Worm (Caenorhabditis elegans) whole organism, late embryonic: Measurements from ENCODE around the gene timm-17B.2.

Experiments used
- C08G9.2 ChIP-seq: sonication (generic microtip); optimal IDR thresholded peaks from 2 replicates; lab custom pipeline; 2016; ENCODE audit warnings: mild to moderate bottlenecking, missing genetic modification characterization, moderate library complexity, missing compliant biosample characterization
- C38D4.7 ChIP-seq: fragments of 200-800 bp; sonication (Bioruptor generic); optimal IDR thresholded peaks from 2 replicates; lab custom pipeline; 2018; ENCODE audit warnings: mild to moderate bottlenecking, missing genetic modification characterization, moderate library complexity, missing compliant biosample characterization
- F13H6.1 ChIP-seq: sonication (generic microtip); optimal IDR thresholded peaks from 2 replicates; lab custom pipeline; 2016; ENCODE audit warnings: missing genetic modification characterization, missing compliant biosample characterization
- K02D7.2 ChIP-seq: sonication (generic microtip); optimal IDR thresholded peaks from 2 replicates; lab custom pipeline; 2017; ENCODE audit warnings: mild to moderate bottlenecking, missing genetic modification characterization, missing compliant biosample characterization
- T23F11.4 ChIP-seq: fragments of 200-800 bp; sonication (Bioruptor generic); optimal IDR thresholded peaks from 2 replicates; lab custom pipeline; 2018; ENCODE audit warnings: mild to moderate bottlenecking, missing genetic modification characterization, missing compliant biosample characterization
- ahr-1 ChIP-seq: sonication (generic microtip); optimal IDR thresholded peaks from 2 replicates; lab custom pipeline; 2016; ENCODE audit warnings: missing genetic modification characterization, missing compliant biosample characterization
- ama-1 ChIP-seq: fragments of 150-350 bp; optimal IDR thresholded peaks from 2 replicates; lab custom pipeline; 2014
- ceh-14 ChIP-seq: sonication (generic microtip); optimal IDR thresholded peaks from 2 replicates; lab custom pipeline; 2016; ENCODE audit warnings: missing genotype, missing genetic modification characterization, missing compliant biosample characterization
- ceh-18 ChIP-seq: sonication (generic microtip); optimal IDR thresholded peaks from 2 replicates; lab custom pipeline; 2016; ENCODE audit warnings: missing genetic modification characterization, missing compliant biosample characterization
- ceh-2 ChIP-seq: sonication (generic microtip); optimal IDR thresholded peaks from 2 replicates; lab custom pipeline; 2016; ENCODE audit warnings: missing genotype, missing genetic modification characterization, missing compliant biosample characterization
- ceh-22 ChIP-seq: sonication (generic microtip); optimal IDR thresholded peaks from 2 replicates; lab custom pipeline; 2017; ENCODE audit warnings: missing biosample characterization, missing genetic modification characterization
- ceh-30 ChIP-seq: fragments of 150-350 bp; optimal IDR thresholded peaks from 2 replicates; lab custom pipeline; 2014; ENCODE audit warnings: missing biosample characterization, missing genetic modification characterization
- ceh-31 ChIP-seq: sonication (generic microtip); optimal IDR thresholded peaks from 2 replicates; lab custom pipeline; 2016; ENCODE audit warnings: missing genetic modification characterization, missing compliant biosample characterization
- ceh-45 ChIP-seq: fragments of 200-800 bp; sonication (Bioruptor generic); IDR thresholded peaks from 2 replicates; pipeline ENCODE4 v1.3.6; 2022; ENCODE audit warnings: missing genetic modification reagents, missing genetic modification characterization, missing compliant biosample characterization
- ceh-48 ChIP-seq: sonication (generic microtip); optimal IDR thresholded peaks from 2 replicates; lab custom pipeline; 2016; ENCODE audit warnings: missing genetic modification characterization, inconsistent platforms, missing compliant biosample characterization
- ceh-9 ChIP-seq: sonication (generic microtip); optimal IDR thresholded peaks from 2 replicates; lab custom pipeline; 2016; ENCODE audit warnings: mild to moderate bottlenecking, missing genetic modification characterization, inconsistent platforms, missing compliant biosample characterization
- che-1 ChIP-seq: sonication (generic microtip); optimal IDR thresholded peaks from 2 replicates; lab custom pipeline; 2016; ENCODE audit warnings: mild to moderate bottlenecking, missing genetic modification characterization, missing compliant biosample characterization
- dmd-4 ChIP-seq: sonication (generic microtip); optimal IDR thresholded peaks from 2 replicates; lab custom pipeline; 2016; ENCODE audit warnings: borderline replicate concordance, missing genetic modification characterization, missing compliant biosample characterization
- dve-1 ChIP-seq: sonication (generic microtip); optimal IDR thresholded peaks from 2 replicates; lab custom pipeline; 2017; ENCODE audit warnings: antibody characterized with exemption, mild to moderate bottlenecking, missing genetic modification characterization, missing compliant biosample characterization
- elt-2 ChIP-seq: sonication (generic microtip); optimal IDR thresholded peaks from 2 replicates; lab custom pipeline; 2016; ENCODE audit warnings: missing genetic modification reagents, missing genetic modification characterization, missing compliant biosample characterization
- elt-4 ChIP-seq: sonication (generic microtip); optimal IDR thresholded peaks from 2 replicates; lab custom pipeline; 2016; ENCODE audit warnings: missing genetic modification characterization, missing compliant biosample characterization
- ets-4 ChIP-seq: sonication (generic microtip); optimal IDR thresholded peaks from 2 replicates; lab custom pipeline; 2016; ENCODE audit warnings: missing genetic modification characterization, missing compliant biosample characterization
- fax-1 ChIP-seq: sonication (generic microtip); optimal IDR thresholded peaks from 2 replicates; lab custom pipeline; 2016; ENCODE audit warnings: missing genotype, missing genetic modification characterization, missing compliant biosample characterization
- fkh-6 ChIP-seq: sonication (generic microtip); optimal IDR thresholded peaks from 2 replicates; lab custom pipeline; 2016; ENCODE audit warnings: missing genetic modification characterization, missing compliant biosample characterization
- hlh-13 ChIP-seq: fragments of 200-800 bp; sonication (Bioruptor generic); optimal IDR thresholded peaks from 2 replicates; lab custom pipeline; 2018; ENCODE audit warnings: mild to moderate bottlenecking, missing genetic modification characterization, missing compliant biosample characterization
- hlh-15 ChIP-seq: sonication (generic microtip); optimal IDR thresholded peaks from 2 replicates; lab custom pipeline; 2016; ENCODE audit warnings: missing genetic modification characterization, missing compliant biosample characterization
- hlh-30 ChIP-seq: sonication (generic microtip); optimal IDR thresholded peaks from 2 replicates; lab custom pipeline; 2017; ENCODE audit warnings: antibody characterized with exemption, missing genetic modification characterization, missing compliant biosample characterization; ENCODE audit not compliant: insufficient read depth
- hlh-6 ChIP-seq: sonication (generic microtip); optimal IDR thresholded peaks from 2 replicates; lab custom pipeline; 2016; ENCODE audit warnings: missing genotype, missing genetic modification characterization, missing compliant biosample characterization
- hlh-8 ChIP-seq: sonication (generic microtip); optimal IDR thresholded peaks from 2 replicates; lab custom pipeline; 2016; ENCODE audit warnings: missing genotype, missing genetic modification characterization, missing compliant biosample characterization
- lin-11 ChIP-seq: fragments of 200-800 bp; sonication (Bioruptor generic); optimal IDR thresholded peaks from 2 replicates; lab custom pipeline; 2018; ENCODE audit warnings: mild to moderate bottlenecking, missing genetic modification characterization, missing compliant biosample characterization
- madf-2 ChIP-seq: sonication (generic microtip); optimal IDR thresholded peaks from 2 replicates; lab custom pipeline; 2017; ENCODE audit warnings: missing genetic modification characterization, missing compliant biosample characterization
- mec-3 ChIP-seq: sonication (generic microtip); optimal IDR thresholded peaks from 2 replicates; lab custom pipeline; 2016; ENCODE audit warnings: borderline replicate concordance, missing genetic modification characterization, missing compliant biosample characterization
- nfya-1 ChIP-seq: sonication (generic microtip); optimal IDR thresholded peaks from 2 replicates; lab custom pipeline; 2017; ENCODE audit warnings: missing genetic modification characterization, mild to moderate bottlenecking, missing compliant biosample characterization, antibody characterized with exemption, moderate library complexity
- nhr-11 ChIP-seq: fragments of 150-350 bp; optimal IDR thresholded peaks from 2 replicates; lab custom pipeline; 2014; ENCODE audit warnings: missing biosample characterization, missing genetic modification characterization
- odd-2 ChIP-seq: sonication (generic microtip); optimal IDR thresholded peaks from 2 replicates; lab custom pipeline; 2017; ENCODE audit warnings: antibody characterized with exemption, mild to moderate bottlenecking, missing genetic modification characterization, missing compliant biosample characterization
- pag-3 ChIP-seq: sonication (generic microtip); optimal IDR thresholded peaks from 2 replicates; lab custom pipeline; 2016; ENCODE audit warnings: missing compliant biosample characterization, missing genetic modification characterization, borderline replicate concordance
- pat-9 ChIP-seq: fragments of 200-800 bp; sonication (Bioruptor generic); optimal IDR thresholded peaks from 2 replicates; lab custom pipeline; 2018; ENCODE audit warnings: mild to moderate bottlenecking, missing genetic modification characterization, moderate library complexity, missing compliant biosample characterization
- pax-1 ChIP-seq: fragments of 150-350 bp; optimal IDR thresholded peaks from 2 replicates; lab custom pipeline; 2014; ENCODE audit warnings: missing biosample characterization, missing genetic modification characterization
- pha-4 ChIP-seq: fragments of 150-350 bp; optimal IDR thresholded peaks from 2 replicates; lab custom pipeline; 2018; ENCODE audit warnings: missing biosample characterization, missing genetic modification reagents, missing genetic modification characterization
- pqm-1 ChIP-seq: sonication (generic microtip); optimal IDR thresholded peaks from 2 replicates; lab custom pipeline; 2016; ENCODE audit warnings: missing genetic modification characterization, missing compliant biosample characterization
- pros-1 ChIP-seq: fragments of 150-350 bp; optimal IDR thresholded peaks from 2 replicates; lab custom pipeline; 2014; ENCODE audit warnings: missing biosample characterization, missing genetic modification reagents, missing genetic modification characterization
- rnt-1 ChIP-seq: sonication (generic microtip); optimal IDR thresholded peaks from 2 replicates; lab custom pipeline; 2016; ENCODE audit warnings: missing genetic modification characterization, missing compliant biosample characterization
- sdc-2 ChIP-seq: sonication (generic microtip); optimal IDR thresholded peaks from 2 replicates; lab custom pipeline; 2016; ENCODE audit warnings: missing genotype, missing genetic modification characterization, missing compliant biosample characterization
- sox-4 ChIP-seq: sonication (generic microtip); optimal IDR thresholded peaks from 2 replicates; lab custom pipeline; 2017; ENCODE audit warnings: mild to moderate bottlenecking, missing genetic modification characterization, inconsistent platforms, missing compliant biosample characterization
- syd-9 ChIP-seq: sonication (generic microtip); optimal IDR thresholded peaks from 2 replicates; lab custom pipeline; 2016; ENCODE audit warnings: mild to moderate bottlenecking, missing genetic modification characterization, moderate library complexity, missing compliant biosample characterization
- tbx-2 ChIP-seq: sonication (generic microtip); optimal IDR thresholded peaks from 2 replicates; lab custom pipeline; 2016; ENCODE audit warnings: missing genetic modification characterization, missing compliant biosample characterization
- ttx-3 ChIP-seq: sonication (generic microtip); optimal IDR thresholded peaks from 2 replicates; lab custom pipeline; 2016; ENCODE audit warnings: missing genetic modification reagents, missing genetic modification characterization, missing compliant biosample characterization
- zip-5 ChIP-seq: sonication (generic microtip); optimal IDR thresholded peaks from 2 replicates; lab custom pipeline; 2016; ENCODE audit warnings: missing genetic modification characterization, missing compliant biosample characterization
- ztf-16 ChIP-seq: sonication (generic microtip); optimal IDR thresholded peaks from 2 replicates; lab custom pipeline; 2017; ENCODE audit warnings: missing genetic modification characterization, missing compliant biosample characterization

The timm-17B.2 gene

DNA sequence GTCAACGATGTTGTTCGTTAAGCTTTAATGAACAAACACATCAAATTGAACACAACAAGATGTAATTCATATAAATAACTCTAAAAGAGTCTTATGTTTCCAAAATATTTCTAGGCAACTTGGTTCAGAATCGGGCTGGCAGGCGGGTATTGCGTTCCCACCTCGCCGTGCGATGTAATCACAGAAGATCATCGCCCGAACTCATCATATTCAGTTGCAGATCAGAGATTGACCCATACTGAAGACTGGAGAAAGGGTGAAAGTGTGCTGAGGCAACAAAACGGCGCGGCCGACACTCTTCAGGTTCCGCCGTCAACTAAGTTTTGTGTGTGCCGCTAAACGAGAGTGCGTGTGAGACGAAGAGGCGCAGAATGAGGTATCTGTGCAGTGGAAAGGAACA is 32.0 kb downstream of the timm-17B.2 start (continued):
- TF ChIP-seq ets-4 (tag; lab: Kevin White, UChicago) (no peak), syd-9 (tag; lab: Kevin White, UChicago) (peak; percentile 49), pqm-1 (no peak), T23F11.4 (GFP tag; lab: Kevin White, UChicago) (no peak), hlh-30 (tag; lab: Kevin White, UChicago) (peak; percentile 32), odd-2 (tag; lab: Kevin White, UChicago) (no peak), C08G9.2 (tag; lab: Kevin White, UChicago) (no peak), ceh-9 (tag; lab: Kevin White, UChicago) (no peak), zip-5 (tag; lab: Kevin White, UChicago) (no peak), ceh-48 (tag; lab: Kevin White, UChicago) (no peak), elt-2 (peak; percentile 52), mec-3 (tag; lab: Kevin White, UChicago) (no peak), lin-11 (tag; lab: Kevin White, UChicago) (no peak), pha-4 (no peak), tbx-2 (peak; percentile 68), ama-1 (lab: Kevin White, UChicago) (peak; percentile 96), pros-1 (tag; lab: Kevin White, UChicago) (no peak), dmd-4 (tag; lab: Kevin White, UChicago) (no peak), pag-3 (tag; lab: Kevin White, UChicago) (no peak), hlh-6 (tag; lab: Kevin White, UChicago) (no peak), ceh-30 (no peak), sdc-2 (tag; lab: Kevin White, UChicago) (no peak), che-1 (tag; lab: Kevin White, UChicago) (peak; percentile 28), hlh-15 (tag; lab: Kevin White, UChicago) (no peak), ceh-14 (tag; lab: Kevin White, UChicago) (no peak), rnt-1 (tag; lab: Kevin White, UChicago) (peak; percentile 42), ceh-2 (tag; lab: Kevin White, UChicago) (no peak)

DNA sequence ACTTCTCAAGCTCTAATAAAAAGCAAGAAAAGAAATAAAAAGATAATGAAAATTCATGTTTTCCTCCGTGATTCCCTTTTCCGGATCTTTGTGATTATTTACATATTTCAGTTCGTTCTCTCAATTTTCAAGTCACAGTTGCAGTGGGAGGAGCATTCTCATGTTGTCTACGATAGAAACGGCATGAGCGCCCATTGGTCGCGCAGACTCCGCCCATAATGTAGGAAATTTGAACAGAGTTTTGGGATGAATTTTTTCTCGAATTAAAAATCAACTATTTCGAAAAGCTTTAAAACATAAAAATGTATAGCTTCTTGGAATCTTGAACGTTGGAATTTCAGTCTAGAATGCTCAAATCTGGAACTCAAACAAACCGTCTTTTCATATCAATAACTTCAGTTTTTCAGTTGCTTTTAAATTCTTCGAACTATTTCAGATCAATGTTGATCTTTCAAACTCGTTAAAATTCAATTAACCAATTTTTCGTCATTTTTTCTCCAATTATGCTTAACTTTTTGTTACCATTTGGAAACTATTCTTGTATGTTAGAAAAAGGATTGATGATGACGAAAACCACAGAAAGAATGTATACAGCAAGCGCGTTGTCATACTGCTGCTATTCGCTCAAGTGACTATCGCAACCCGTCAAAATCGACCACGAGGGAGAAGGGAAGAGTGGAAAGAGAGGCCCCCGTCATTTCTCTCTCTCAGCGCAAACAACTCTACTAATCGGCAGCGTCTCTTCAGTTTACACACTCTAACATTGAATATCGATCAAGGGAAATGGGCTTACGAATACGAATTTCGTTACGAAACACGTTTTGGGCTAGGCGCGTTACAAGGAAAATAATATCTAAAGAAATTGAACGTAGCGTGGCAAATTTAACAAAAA is 35.4 kb downstream of the timm-17B.2 start:
- TF ChIP-seq rnt-1 (tag; lab: Kevin White, UChicago): no peak
- TF ChIP-seq pros-1 (tag; lab: Kevin White, UChicago): no peak
- no peak for TF ChIP-seq mec-3 (tag; lab: Kevin White, UChicago)
- peak; percentile 22 for TF ChIP-seq nhr-11 (tag; lab: Kevin White, UChicago)
- no peak for TF ChIP-seq pat-9 (tag; lab: Kevin White, UChicago)
- no peak for TF ChIP-seq ahr-1
- no peak for TF ChIP-seq F13H6.1 (tag; lab: Kevin White, UChicago)
- TF ChIP-seq ztf-16 (tag; lab: Kevin White, UChicago): no peak
- TF ChIP-seq sox-4 (tag; lab: Kevin White, UChicago): no peak
- peak; percentile 68 for TF ChIP-seq ceh-31
- no peak for TF ChIP-seq C38D4.7 (GFP tag; lab: Kevin White, UChicago)
- TF ChIP-seq fax-1 (tag; lab: Kevin White, UChicago): no peak
- no peak for TF ChIP-seq fkh-6
- TF ChIP-seq madf-2: no peak
- TF ChIP-seq hlh-8: no peak
- peak; percentile 87 for TF ChIP-seq ama-1 (lab: Kevin White, UChicago)
- no peak for TF ChIP-seq syd-9 (tag; lab: Kevin White, UChicago)
- TF ChIP-seq ceh-22 (tag; lab: Kevin White, UChicago): no peak
- peak; percentile 72 for TF ChIP-seq ceh-48 (tag; lab: Kevin White, UChicago)
- TF ChIP-seq zip-5 (tag; lab: Kevin White, UChicago): no peak
- TF ChIP-seq ceh-14 (tag; lab: Kevin White, UChicago): peak; percentile 48
- TF ChIP-seq ceh-45: no peak
- no peak for TF ChIP-seq pax-1 (tag; lab: Kevin White, UChicago)
- peak; percentile 19 for TF ChIP-seq hlh-13 (GFP tag; lab: Kevin White, UChicago)
- peak; percentile 99 for TF ChIP-seq nfya-1
- TF ChIP-seq lin-11 (tag; lab: Kevin White, UChicago): no peak
- no peak for TF ChIP-seq elt-4 (tag; lab: Kevin White, UChicago)
- TF ChIP-seq che-1 (tag; lab: Kevin White, UChicago): peak; percentile 6
- TF ChIP-seq ttx-3: no peak
- TF ChIP-seq K02D7.2 (tag; lab: Kevin White, UChicago): no peak
- peak; percentile 27 for TF ChIP-seq dve-1
- TF ChIP-seq ceh-18 (tag; lab: Kevin White, UChicago): peak; percentile 52
- TF ChIP-seq pag-3 (tag; lab: Kevin White, UChicago): no peak
